Worm (Caenorhabditis elegans) whole organism, L2 larva: Measurements from ENCODE around the gene D1044.1.

Experiments
- C34F6.9 ChIP-seq: fragments of 150-350 bp; optimal IDR thresholded peaks from 2 replicates; lab custom pipeline; 2014; ENCODE audit warnings: missing biosample characterization, missing genetic modification characterization
- F13H6.1 ChIP-seq: sonication (generic microtip); optimal IDR thresholded peaks from 2 replicates; lab custom pipeline; 2016; ENCODE audit warnings: missing genetic modification characterization, missing compliant biosample characterization
- R02D3.7 ChIP-seq: fragments of 150-350 bp; optimal IDR thresholded peaks from 2 replicates; lab custom pipeline; 2014; ENCODE audit warnings: missing biosample characterization, missing genetic modification characterization
- Y55F3AM.14 ChIP-seq: fragments of 200-800 bp; sonication (Bioruptor generic); optimal IDR thresholded peaks from 2 replicates; lab custom pipeline; 2018; ENCODE audit warnings: mild to moderate bottlenecking, missing genetic modification characterization, missing compliant biosample characterization
- ZK546.5 ChIP-seq: sonication (generic microtip); optimal IDR thresholded peaks from 2 replicates; lab custom pipeline; 2017; ENCODE audit warnings: missing biosample characterization, missing genetic modification characterization
- ama-1 ChIP-seq: fragments of 150-350 bp; optimal IDR thresholded peaks from 2 replicates; lab custom pipeline; 2018; ENCODE audit warnings: inconsistent platforms
- blmp-1 ChIP-seq: sonication (generic microtip); optimal IDR thresholded peaks from 2 replicates; lab custom pipeline; 2017; ENCODE audit warnings: missing genetic modification characterization, mild to moderate bottlenecking, missing compliant biosample characterization, antibody characterized with exemption, moderate library complexity; ENCODE audit not compliant: insufficient read depth
- ceh-16 ChIP-seq: fragments of 150-350 bp; optimal IDR thresholded peaks from 2 replicates; lab custom pipeline; 2014; ENCODE audit warnings: missing biosample characterization, missing genetic modification characterization
- dmd-4 ChIP-seq: sonication (generic microtip); optimal IDR thresholded peaks from 2 replicates; lab custom pipeline; 2017; ENCODE audit warnings: missing biosample characterization, missing genetic modification characterization
- elt-1 ChIP-seq: fragments of 150-350 bp; optimal IDR thresholded peaks from 2 replicates; lab custom pipeline; 2014; ENCODE audit warnings: missing biosample characterization, missing genetic modification characterization
- fos-1 ChIP-seq: fragments of 150-350 bp; optimal IDR thresholded peaks from 2 replicates; lab custom pipeline; 2014; ENCODE audit warnings: missing biosample characterization, missing genetic modification characterization
- gmeb-1 ChIP-seq: fragments of 150-350 bp; optimal IDR thresholded peaks from 2 replicates; lab custom pipeline; 2014; ENCODE audit warnings: missing biosample characterization, missing genetic modification characterization
- lin-11 ChIP-seq: fragments of 150-350 bp; sonication (generic microtip); optimal IDR thresholded peaks from 2 replicates; lab custom pipeline; 2014; ENCODE audit warnings: missing biosample characterization, missing genetic modification characterization, inconsistent platforms, mixed read lengths
- lin-39 ChIP-seq: fragments of 150-350 bp; optimal IDR thresholded peaks from 2 replicates; lab custom pipeline; 2014; ENCODE audit warnings: missing biosample characterization, missing genetic modification reagents, missing genetic modification characterization
- lsy-2 ChIP-seq, 2 experiments: fragments of 150-350 bp in 1 of 2; sonication (generic microtip) in 1 of 2; optimal IDR thresholded peaks; 2 replicates each; lab custom pipeline; 2014 to 2017; ENCODE audit warnings: missing biosample characterization in 2 of 2, missing genetic modification characterization in 2 of 2
- nhr-11 ChIP-seq: fragments of 150-350 bp; optimal IDR thresholded peaks from 2 replicates; lab custom pipeline; 2014; ENCODE audit warnings: missing biosample characterization, missing genetic modification characterization
- nhr-12 ChIP-seq: fragments of 150-350 bp; optimal IDR thresholded peaks from 2 replicates; lab custom pipeline; 2014; ENCODE audit warnings: missing biosample characterization, missing genetic modification characterization
- nhr-129 ChIP-seq: fragments of 150-350 bp; optimal IDR thresholded peaks from 2 replicates; lab custom pipeline; 2014; ENCODE audit warnings: missing biosample characterization, missing genetic modification characterization
- nhr-21 ChIP-seq: fragments of 150-350 bp; optimal IDR thresholded peaks from 2 replicates; lab custom pipeline; 2014; ENCODE audit warnings: missing biosample characterization, missing genetic modification characterization
- nhr-237 ChIP-seq: fragments of 150-350 bp; optimal IDR thresholded peaks from 2 replicates; lab custom pipeline; 2014; ENCODE audit warnings: missing biosample characterization, missing genetic modification characterization
- nhr-25 ChIP-seq: fragments of 150-350 bp; sonication (generic microtip); optimal IDR thresholded peaks from 3 replicates; lab custom pipeline; 2014; ENCODE audit warnings: missing biosample characterization, missing genetic modification characterization
- nhr-6 ChIP-seq: fragments of 150-350 bp; optimal IDR thresholded peaks from 2 replicates; lab custom pipeline; 2014; ENCODE audit warnings: missing biosample characterization, missing genetic modification characterization
- nhr-77 ChIP-seq: fragments of 150-350 bp; optimal IDR thresholded peaks from 2 replicates; lab custom pipeline; 2014; ENCODE audit warnings: missing biosample characterization, missing genetic modification characterization
- sem-4 ChIP-seq: fragments of 150-350 bp; optimal IDR thresholded peaks from 2 replicates; lab custom pipeline; 2014; ENCODE audit warnings: missing biosample characterization, missing genetic modification reagents, missing genetic modification characterization
- skn-1 ChIP-seq: sonication (generic microtip); optimal IDR thresholded peaks from 2 replicates; lab custom pipeline; 2017; ENCODE audit warnings: missing biosample characterization, missing genetic modification characterization
- sma-9 ChIP-seq, 2 experiments: fragments of 150-350 bp in 1 of 2; sonication (generic microtip) in 1 of 2; optimal IDR thresholded peaks; 2 replicates each; lab custom pipeline; 2014 to 2016; ENCODE audit warnings: missing genetic modification characterization in 2 of 2, mild to moderate bottlenecking in 1 of 2, missing biosample characterization in 1 of 2, missing compliant biosample characterization in 1 of 2, missing genetic modification reagents in 1 of 2, moderate library complexity in 1 of 2
- unc-39 ChIP-seq: fragments of 150-350 bp; optimal IDR thresholded peaks from 2 replicates; lab custom pipeline; 2014; ENCODE audit warnings: missing biosample characterization, missing genetic modification characterization
- unc-62 ChIP-seq: fragments of 150-350 bp; optimal IDR thresholded peaks from 2 replicates; lab custom pipeline; 2014; ENCODE audit warnings: missing biosample characterization, missing genetic modification reagents, missing genetic modification characterization
- zag-1 ChIP-seq: fragments of 150-350 bp; optimal IDR thresholded peaks from 2 replicates; lab custom pipeline; 2014; ENCODE audit warnings: missing biosample characterization, missing genetic modification characterization
- ztf-1 ChIP-seq: fragments of 200-800 bp; sonication (Bioruptor generic); conservative IDR thresholded peaks from 2 replicates; pipeline ENCODE4 v1.3.6; 2022; ENCODE audit warnings: missing genetic modification characterization, missing compliant biosample characterization
- ztf-11 ChIP-seq: sonication (generic microtip); optimal IDR thresholded peaks from 2 replicates; lab custom pipeline; 2017; ENCODE audit warnings: missing biosample characterization, missing genetic modification characterization
- ztf-4 ChIP-seq: fragments of 150-350 bp; optimal IDR thresholded peaks from 2 replicates; lab custom pipeline; 2014; ENCODE audit warnings: missing biosample characterization, missing genetic modification characterization

D1044.1 gene

ce11 chrIII:5563680-5564079, 19.6 kb downstream of the D1044.1 start:
- no peak for TF ChIP-seq nhr-237 (tag; lab: Kevin White, UChicago)
- TF ChIP-seq lin-11 (tag; lab: Kevin White, UChicago), result no peak
- no peak for TF ChIP-seq ztf-4 (tag; lab: Kevin White, UChicago)
- TF ChIP-seq lsy-2 (tag; optimal IDR thresholded peaks at IDR 0.05; lab: Kevin White, UChicago), result peak in 1 of 2 experiments; percentile 23
- TF ChIP-seq nhr-129, result peak; percentile 76
- peak; percentile 19 for TF ChIP-seq C34F6.9 (tag; lab: Kevin White, UChicago)
- TF ChIP-seq dmd-4 (tag; lab: Kevin White, UChicago), result no peak
- TF ChIP-seq nhr-25 (tag; lab: Kevin White, UChicago), result no peak
- TF ChIP-seq zag-1 (tag; lab: Kevin White, UChicago), result no peak
- no peak for TF ChIP-seq unc-39 (tag; lab: Kevin White, UChicago)
- TF ChIP-seq skn-1 (tag; lab: Kevin White, UChicago), result no peak
- TF ChIP-seq ztf-11 (tag; lab: Kevin White, UChicago), result no peak
- no peak for TF ChIP-seq gmeb-1 (tag; lab: Kevin White, UChicago)
- TF ChIP-seq Y55F3AM.14 (GFP tag; lab: Kevin White, UChicago), result no peak
- no peak for TF ChIP-seq nhr-77 (tag; lab: Kevin White, UChicago)
- TF ChIP-seq nhr-12 (tag; lab: Kevin White, UChicago), result no peak
- no peak for TF ChIP-seq R02D3.7
- peak; percentile 70 for TF ChIP-seq F13H6.1
- no peak for TF ChIP-seq ceh-16 (tag; lab: Kevin White, UChicago)
- TF ChIP-seq, all 48 proteins: peak for 4

DNA sequence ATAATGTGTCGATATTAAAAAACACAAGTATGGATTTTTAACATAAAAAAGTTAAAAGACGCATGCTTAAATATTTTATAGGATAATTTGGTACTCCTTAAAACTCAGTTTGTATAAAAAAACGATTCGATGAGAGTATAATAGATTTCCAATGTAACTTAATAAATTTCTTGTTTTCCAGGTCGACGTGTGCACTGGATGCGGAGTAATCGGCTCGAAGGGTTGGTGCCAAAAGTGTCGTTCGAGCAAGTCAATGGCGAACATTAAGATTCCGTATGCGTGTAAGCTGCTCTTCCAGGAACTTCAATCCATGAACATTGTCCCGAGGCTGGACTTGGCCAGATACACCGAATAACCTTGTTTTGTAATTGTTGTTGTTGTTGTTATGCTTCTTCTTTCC, 20.2 kb downstream of the D1044.1 start:
- TF ChIP-seq lin-39 (tag; lab: Kevin White, UChicago) (no peak), ztf-11 (tag; lab: Kevin White, UChicago) (no peak), elt-1 (no peak), C34F6.9 (tag; lab: Kevin White, UChicago) (no peak), ztf-1 (GFP tag; lab: Robert Waterston, UW) (no peak), lsy-2 (tag; optimal IDR thresholded peaks at IDR 0.05; lab: Kevin White, UChicago) (no peak), unc-39 (tag; lab: Kevin White, UChicago) (no peak), sem-4 (tag; lab: Kevin White, UChicago) (no peak), ama-1 (lab: Kevin White, UChicago) (no peak), fos-1 (tag; lab: Kevin White, UChicago) (no peak), nhr-6 (tag; lab: Kevin White, UChicago) (no peak), nhr-25 (tag; lab: Kevin White, UChicago) (no peak), nhr-11 (no peak), unc-62 (GFP tag; lab: Kevin White, UChicago) (no peak), blmp-1 (tag; lab: Kevin White, UChicago) (no peak), nhr-129 (no peak)

DNA sequence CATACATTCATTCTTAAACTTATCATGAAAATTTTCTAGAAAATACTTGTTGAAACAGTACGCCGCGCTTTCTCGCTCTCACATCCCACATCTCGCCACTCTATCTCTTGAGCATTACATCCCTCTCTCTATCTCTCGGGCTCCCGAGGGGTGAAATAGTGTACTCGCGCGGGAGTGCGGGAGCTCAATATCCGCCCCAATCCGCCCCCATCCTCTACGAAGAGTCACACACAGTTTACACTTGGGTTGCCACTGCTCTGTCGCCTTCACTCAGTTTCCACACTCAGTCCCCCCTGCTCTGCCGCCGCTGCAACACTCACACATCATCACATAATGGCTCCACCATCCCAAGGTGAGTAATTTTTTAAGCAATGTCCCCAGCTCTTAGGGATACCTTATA, 20.7 kb downstream of the D1044.1 start, which contains the start of gene mlc-3:
TSS of gene mlc-3 (plus strand) at position 227 of the 400 bp plus-strand sequence.
- TF ChIP-seq sma-9 (GFP tag; optimal IDR thresholded peaks at IDR 0.05; lab: Kevin White, UChicago) (peak; percentile 20), sma-9 (tag; optimal IDR thresholded peaks at IDR 0.05; lab: Kevin White, UChicago) (no peak), nhr-12 (tag; lab: Kevin White, UChicago) (no peak), F13H6.1 (peak; percentile 49), nhr-129 (peak; percentile 25), ama-1 (lab: Kevin White, UChicago) (peak; percentile 47), ZK546.5 (tag; lab: Kevin White, UChicago) (no peak)

- TF ChIP-seq nhr-25 (tag; lab: Kevin White, UChicago), result no peak
- peak; percentile 29 for TF ChIP-seq nhr-129
- TF ChIP-seq, all 48 proteins: peak for 1
Measured at ce11 chrIII:5565699-5566098, 21.6 kb downstream of the D1044.1 start.

DNA sequence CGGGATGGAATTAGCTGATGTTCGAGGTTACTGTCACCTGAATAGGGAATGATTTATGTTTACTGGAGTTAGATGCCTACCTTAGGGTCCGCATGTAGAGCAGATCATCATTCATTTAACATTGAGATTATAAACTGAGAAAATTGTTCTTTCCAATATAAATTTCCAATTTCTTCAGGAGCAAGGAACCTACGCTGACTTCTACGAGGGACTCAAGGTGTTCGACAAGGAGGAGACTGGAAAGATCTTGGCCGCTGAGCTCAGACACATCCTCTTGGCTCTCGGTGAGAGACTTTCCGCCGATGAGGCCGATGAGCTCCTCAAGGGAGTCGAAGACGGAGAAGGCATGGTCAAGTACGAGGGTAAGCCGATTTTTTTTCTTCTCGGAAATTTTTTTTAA, 22.4 kb downstream of the D1044.1 start:
- TF ChIP-seq sem-4 (tag; lab: Kevin White, UChicago), result no peak
- no peak for TF ChIP-seq elt-1
- no peak for TF ChIP-seq nhr-129
- TF ChIP-seq ztf-4 (tag; lab: Kevin White, UChicago), result no peak
- TF ChIP-seq ama-1 (lab: Kevin White, UChicago), result no peak
- TF ChIP-seq lsy-2 (tag; optimal IDR thresholded peaks at IDR 0.05; lab: Kevin White, UChicago), result no peak
- no peak for TF ChIP-seq nhr-21
- no peak for TF ChIP-seq Y55F3AM.14 (GFP tag; lab: Kevin White, UChicago)
- no peak for TF ChIP-seq ztf-11 (tag; lab: Kevin White, UChicago)
